Fruit fly (Drosophila melanogaster) whole organism, embryonic: ENCODE results near the gene Rab5.

Experiments used
- Atf-2 ChIP-seq: fragments of 200-800 bp; sonication (Bioruptor generic); optimal IDR thresholded peaks from 2 replicates; lab custom pipeline; 2016; ENCODE audit warnings: missing biosample characterization, missing genetic modification characterization
- CG10147 ChIP-seq: fragments of 200-800 bp; sonication (Bioruptor generic); optimal IDR thresholded peaks from 2 replicates; lab custom pipeline; 2019; ENCODE audit warnings: missing biosample characterization, mild to moderate bottlenecking, missing genetic modification characterization, moderate library complexity
- CG10274 ChIP-seq: fragments of 200-800 bp; sonication (Bioruptor generic); optimal IDR thresholded peaks from 3 replicates; lab custom pipeline; 2017; ENCODE audit warnings: missing biosample characterization, mild to moderate bottlenecking, missing genetic modification characterization
- CG10366 ChIP-seq: fragments of 200-800 bp; sonication (Bioruptor generic); IDR thresholded peaks from 2 replicates; pipeline ENCODE4 v1.3.6; 2022; ENCODE audit warnings: missing biosample characterization, missing genetic modification characterization
- CG11085 ChIP-seq: fragments of 200-800 bp; sonication (Bioruptor generic); IDR thresholded peaks from 2 replicates; pipeline ENCODE4 v1.3.6; 2022; ENCODE audit warnings: missing biosample characterization, missing genetic modification characterization
- CG11093 ChIP-seq: fragments of 200-800 bp; sonication (Bioruptor generic); IDR thresholded peaks from 3 replicates; pipeline ENCODE4 v1.3.6; 2022; ENCODE audit warnings: missing biosample characterization, missing genetic modification characterization
- CG12071 ChIP-seq: fragments of 200-800 bp; sonication (Bioruptor generic); optimal IDR thresholded peaks from 3 replicates; lab custom pipeline; 2018; ENCODE audit warnings: missing biosample characterization, mild to moderate bottlenecking, missing genetic modification characterization
- CG13775 ChIP-seq: fragments of 200-800 bp; sonication (Bioruptor generic); optimal IDR thresholded peaks from 3 replicates; lab custom pipeline; 2017; ENCODE audit warnings: missing biosample characterization, mild to moderate bottlenecking, missing genetic modification characterization
- CG14441 ChIP-seq: fragments of 200-800 bp; sonication (Bioruptor generic); IDR thresholded peaks from 2 replicates; pipeline ENCODE4 v1.3.6; 2022; ENCODE audit warnings: missing biosample characterization, missing genetic modification characterization
- CG1602 ChIP-seq: fragments of 200-800 bp; sonication (Bioruptor generic); optimal IDR thresholded peaks from 3 replicates; lab custom pipeline; 2016; ENCODE audit warnings: missing biosample characterization, missing genetic modification characterization
- CG1603 ChIP-seq: fragments of 200-800 bp; sonication (Bioruptor generic); optimal IDR thresholded peaks from 2 replicates; lab custom pipeline; 2019; ENCODE audit warnings: missing biosample characterization, mild to moderate bottlenecking, missing genetic modification characterization, moderate library complexity
- CG17385 ChIP-seq: fragments of 200-800 bp; sonication (Bioruptor generic); optimal IDR thresholded peaks from 3 replicates; lab custom pipeline; 2018; ENCODE audit warnings: missing biosample characterization, mild to moderate bottlenecking, missing genetic modification characterization
- CG1792 ChIP-seq: fragments of 200-800 bp; sonication (Bioruptor generic); optimal IDR thresholded peaks from 2 replicates; lab custom pipeline; 2016; ENCODE audit warnings: missing biosample characterization, missing genetic modification characterization
- CG18262 ChIP-seq: fragments of 200-800 bp; optimal IDR thresholded peaks from 3 replicates; lab custom pipeline; 2019; ENCODE audit warnings: missing biosample characterization, mild to moderate bottlenecking, missing genetic modification characterization, moderate library complexity
- CG18764 ChIP-seq: fragments of 200-800 bp; sonication (Bioruptor generic); optimal IDR thresholded peaks from 3 replicates; lab custom pipeline; 2016; ENCODE audit warnings: missing biosample characterization, missing genetic modification characterization
- CG2120 ChIP-seq: fragments of 200-800 bp; sonication (Bioruptor generic); optimal IDR thresholded peaks from 3 replicates; lab custom pipeline; 2016; ENCODE audit warnings: missing biosample characterization, missing genetic modification characterization
- CG2875 ChIP-seq: fragments of 200-800 bp; sonication (Bioruptor generic); optimal IDR thresholded peaks from 2 replicates; lab custom pipeline; 2017; ENCODE audit warnings: missing biosample characterization, mild to moderate bottlenecking, missing genetic modification characterization, missing genetic modification reagents
- CG3726 ChIP-seq: fragments of 200-800 bp; sonication (Bioruptor generic); IDR thresholded peaks from 3 replicates; pipeline ENCODE4, ENCODE4 v1.3.6; 2022; ENCODE audit warnings: missing biosample characterization, missing genetic modification characterization
- CG3838 ChIP-seq: fragments of 200-800 bp; sonication (Bioruptor generic); optimal IDR thresholded peaks from 3 replicates; lab custom pipeline; 2016; ENCODE audit warnings: missing biosample characterization, missing genetic modification characterization
- CG4282 ChIP-seq: fragments of 200-800 bp; sonication (Bioruptor generic); optimal IDR thresholded peaks from 2 replicates; lab custom pipeline; 2016; ENCODE audit warnings: missing biosample characterization, missing genetic modification characterization
- CG4707 ChIP-seq: fragments of 200-800 bp; sonication (Bioruptor generic); optimal IDR thresholded peaks from 2 replicates; lab custom pipeline; 2018; ENCODE audit warnings: missing biosample characterization, mild to moderate bottlenecking, missing genetic modification characterization, moderate library complexity
- CG6683 ChIP-seq: fragments of 200-800 bp; sonication (Bioruptor generic); optimal IDR thresholded peaks from 2 replicates; lab custom pipeline; 2017; ENCODE audit warnings: missing biosample characterization, mild to moderate bottlenecking, missing genetic modification characterization, missing genetic modification reagents
- CG8765 ChIP-seq: fragments of 200-800 bp; sonication (Bioruptor generic); IDR thresholded peaks from 2 replicates; pipeline ENCODE4 v1.3.6; 2022; ENCODE audit warnings: missing biosample characterization, missing genetic modification characterization
- Deaf1 ChIP-seq: fragments of 200-800 bp; optimal IDR thresholded peaks from 3 replicates; lab custom pipeline; 2019; ENCODE audit warnings: missing biosample characterization, mild to moderate bottlenecking, missing genetic modification characterization, moderate library complexity
- Doc2 ChIP-seq: fragments of 200-800 bp; sonication (Bioruptor generic); IDR thresholded peaks from 2 replicates; pipeline ENCODE4 v1.3.6; 2022; ENCODE audit warnings: missing biosample characterization, missing genetic modification characterization
- Doc3 ChIP-seq: fragments of 200-800 bp; sonication (Bioruptor generic); IDR thresholded peaks from 3 replicates; pipeline ENCODE4 v1.3.6; 2022; ENCODE audit warnings: missing biosample characterization, missing genetic modification characterization; ENCODE audit not compliant: partially characterized antibody
- Dp ChIP-seq: fragments of 200-800 bp; sonication (Bioruptor generic); optimal IDR thresholded peaks from 2 replicates; lab custom pipeline; 2018; ENCODE audit warnings: missing biosample characterization, mild to moderate bottlenecking, missing genetic modification characterization, moderate library complexity
- Ets97D ChIP-seq: fragments of 200-800 bp; sonication (Bioruptor generic); optimal IDR thresholded peaks from 3 replicates; lab custom pipeline; 2016; ENCODE audit warnings: missing biosample characterization, missing genetic modification characterization
- Hand ChIP-seq: fragments of 200-800 bp; sonication (Bioruptor generic); optimal IDR thresholded peaks from 2 replicates; lab custom pipeline; 2017; ENCODE audit warnings: mild to moderate bottlenecking, missing biosample characterization, missing genetic modification reagents, missing genetic modification characterization
- Hey ChIP-seq: fragments of 200-800 bp; sonication (Bioruptor generic); optimal IDR thresholded peaks from 3 replicates; lab custom pipeline; 2018; ENCODE audit warnings: missing biosample characterization, mild to moderate bottlenecking, missing genetic modification characterization
- Jarid2 ChIP-seq: fragments of 200-800 bp; sonication (Bioruptor generic); optimal IDR thresholded peaks from 3 replicates; lab custom pipeline; 2017; ENCODE audit warnings: mild to moderate bottlenecking, missing biosample characterization, missing genetic modification reagents, missing genetic modification characterization
- Med ChIP-seq: fragments of 200-800 bp; sonication (Bioruptor generic); peaks from one replicate; lab custom pipeline; 2016; ENCODE audit warnings: missing biosample characterization, missing genetic modification characterization, mild to moderate bottlenecking, inconsistent platforms, moderate library complexity
- Meics ChIP-seq: fragments of 200-800 bp; sonication (Bioruptor generic); optimal IDR thresholded peaks from 2 replicates; lab custom pipeline; 2017; ENCODE audit warnings: missing biosample characterization, mild to moderate bottlenecking, missing genetic modification characterization
- Oli ChIP-seq: fragments of 200-800 bp; sonication (Bioruptor generic); optimal IDR thresholded peaks from 2 replicates; lab custom pipeline; 2018; ENCODE audit warnings: missing biosample characterization, mild to moderate bottlenecking, missing genetic modification characterization, moderate library complexity
- Scr ChIP-seq: fragments of 200-800 bp; sonication (Bioruptor generic); IDR thresholded peaks from 2 replicates; pipeline ENCODE4 v1.3.6; 2022; ENCODE audit warnings: missing biosample characterization, missing genetic modification characterization; ENCODE audit not compliant: partially characterized antibody
- crol ChIP-seq: fragments of 200-800 bp; sonication (Bioruptor generic); IDR thresholded peaks from 2 replicates; pipeline ENCODE4 v1.3.6; 2022; ENCODE audit warnings: missing biosample characterization, missing genetic modification characterization
- cwo ChIP-seq: fragments of 200-800 bp; sonication (Bioruptor generic); optimal IDR thresholded peaks from 3 replicates; lab custom pipeline; 2017; ENCODE audit warnings: missing biosample characterization, missing genetic modification characterization, mild to moderate bottlenecking, moderate library complexity, missing genetic modification reagents
- dysf ChIP-seq: fragments of 200-800 bp; sonication (Bioruptor generic); IDR thresholded peaks from 3 replicates; pipeline ENCODE4 v1.3.6; 2022; ENCODE audit warnings: missing biosample characterization, missing genetic modification characterization
- eve ChIP-seq, 2 experiments: fragments of >200 bp; optimal IDR thresholded peaks; 2 replicates each; lab custom pipeline; 2017; ENCODE audit warnings: missing biosample characterization in 2 of 2, missing genetic modification characterization in 2 of 2
- eyg ChIP-seq: fragments of 200-800 bp; sonication (Bioruptor generic); optimal IDR thresholded peaks from 3 replicates; lab custom pipeline; 2016; ENCODE audit warnings: missing biosample characterization, missing genetic modification characterization
- ind ChIP-seq: fragments of 200-800 bp; sonication (Bioruptor generic); optimal IDR thresholded peaks from 3 replicates; lab custom pipeline; 2016; ENCODE audit warnings: missing biosample characterization, missing genetic modification characterization
- lbe ChIP-seq: fragments of 200-800 bp; sonication (Bioruptor generic); optimal IDR thresholded peaks from 2 replicates; lab custom pipeline; 2016; ENCODE audit warnings: missing biosample characterization, mild to moderate bottlenecking, missing genetic modification characterization
- lov ChIP-seq, 2 experiments: fragments of 200-800 bp in 1 of 2; fragments of >200 bp in 1 of 2; sonication (Bioruptor generic) in 1 of 2; IDR thresholded peaks in 1 of 2; optimal IDR thresholded peaks in 1 of 2; 2 replicates in 1 of 2; 3 replicates in 1 of 2; pipeline versions ENCODE4 v1.3.6 to Lab custom; 2017 to 2022; ENCODE audit warnings: missing biosample characterization in 1 of 2, missing genetic modification characterization in 1 of 2
- p53 ChIP-seq: fragments of 200-800 bp; sonication (Bioruptor generic); optimal IDR thresholded peaks from 2 replicates; lab custom pipeline; 2016; ENCODE audit warnings: missing biosample characterization, missing genetic modification characterization
- pnt ChIP-seq: fragments of 200-800 bp; sonication (Bioruptor generic); optimal IDR thresholded peaks from 3 replicates; lab custom pipeline; 2016; ENCODE audit warnings: missing biosample characterization, missing genetic modification characterization
- prd ChIP-seq, 3 experiments: fragments of >200 bp in 2 of 3; fragments of 200-800 bp in 1 of 3; sonication (Bioruptor generic) in 1 of 3; optimal IDR thresholded peaks in 2 of 3; IDR thresholded peaks in 1 of 3; 2 replicates in 2 of 3; 3 replicates in 1 of 3; pipeline versions ENCODE4 v1.3.6 to Lab custom; 2017 to 2022; ENCODE audit warnings: missing biosample characterization in 1 of 3, missing genetic modification characterization in 1 of 3
- sisA ChIP-seq: fragments of 200-800 bp; sonication (Bioruptor generic); IDR thresholded peaks from 2 replicates; pipeline ENCODE4 v1.3.6; 2022; ENCODE audit warnings: missing biosample characterization, missing genetic modification characterization
- ssp ChIP-seq: fragments of 200-800 bp; sonication (Bioruptor generic); IDR thresholded peaks from 2 replicates; pipeline ENCODE4 v1.3.6; 2022; ENCODE audit warnings: missing biosample characterization, missing genetic modification characterization

The Rab5 gene

DNA sequence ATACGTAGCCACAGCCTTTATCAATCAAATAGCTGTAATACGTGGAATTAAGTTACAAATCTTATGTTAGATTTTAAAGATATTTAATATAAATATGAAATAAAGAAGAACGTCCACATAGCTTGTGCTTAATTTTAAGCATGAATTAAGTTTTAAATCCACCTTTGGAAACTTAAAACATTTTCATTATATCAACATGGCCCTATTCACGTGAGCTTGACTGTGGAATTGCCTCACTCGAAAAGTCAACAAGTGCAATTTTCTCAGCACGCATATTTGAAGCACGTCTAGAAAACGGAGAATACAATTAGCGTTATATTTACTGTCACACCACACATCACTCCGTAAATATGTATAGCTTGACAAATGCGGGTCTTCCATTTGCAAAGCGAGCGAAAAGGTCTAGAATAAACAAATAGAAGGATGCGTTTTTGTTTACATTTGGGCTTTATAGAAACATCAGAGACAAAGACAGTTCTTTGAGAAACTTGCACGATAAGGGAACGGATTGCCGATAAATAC, 1.4 kb downstream of the Rab5 start (continued):
- TF ChIP-seq prd (optimal IDR thresholded peaks at IDR 0.05; lab: Kevin White, UChicago) (no peak), prd (GFP tag; IDR thresholded peaks at IDR 0.05; lab: Robert Waterston, UW) (peak; percentile 86), Doc3 (no peak), ssp (GFP tag; lab: Robert Waterston, UW) (peak; percentile 17; the same call in 1 of the 2 replicates), CG2120 (GFP tag; lab: Kevin White, UChicago) (peak; percentile 58), Ets97D (GFP tag; lab: Kevin White, UChicago) (peak; percentile 48), CG3726 (peak; percentile 83; the same call in 2 of the 3 replicates), CG18262 (peak; percentile 93), CG6683 (GFP tag; lab: Kevin White, UChicago) (peak; percentile 80), p53 (GFP tag; lab: Kevin White, UChicago) (no peak), dysf (peak; percentile 85), Meics (GFP tag; lab: Kevin White, UChicago) (peak; percentile 91), Med (GFP tag; lab: Kevin White, UChicago) (peak; percentile 93), Hand (peak; percentile 79), Jarid2 (GFP tag; lab: Kevin White, UChicago) (peak; percentile 66), Atf-2 (GFP tag; lab: Kevin White, UChicago) (peak; percentile 66), CG13775 (GFP tag; lab: Kevin White, UChicago) (peak; percentile 85), Dp (GFP tag; lab: Kevin White, UChicago) (no peak), CG1603 (tag; lab: Kevin White, UChicago) (peak; percentile 70), lbe (peak; percentile 95), CG12071 (GFP tag; lab: Kevin White, UChicago) (peak; percentile 84), CG4282 (no peak), ind (peak; percentile 86), CG18764 (GFP tag; lab: Kevin White, UChicago) (peak; percentile 82), CG11085 (GFP tag; lab: Robert Waterston, UW) (peak; percentile 50; the same call in 1 of the 2 replicates), CG2875 (GFP tag; lab: Kevin White, UChicago) (peak; percentile 88), eve (GFP tag; optimal IDR thresholded peaks at IDR 0.05; lab: Kevin White, UChicago) (no peak), CG11093 (peak; percentile 72), CG1792 (GFP tag; lab: Kevin White, UChicago) (peak; percentile 25), CG8765 (GFP tag; lab: Robert Waterston, UW) (peak; percentile 13; the same call in 1 of the 2 replicates), CG14441 (peak; percentile 82), Oli (tag; lab: Kevin White, UChicago) (peak; percentile 91), CG10274 (GFP tag; lab: Kevin White, UChicago) (peak; percentile 62), CG10366 (peak; percentile 83), eyg (GFP tag; lab: Kevin White, UChicago) (peak; percentile 33), CG4707 (GFP tag; lab: Kevin White, UChicago) (peak; percentile 83), Scr (GFP tag; lab: Robert Waterston, UW) (no peak), CG10147 (peak; percentile 89), Deaf1 (tag; lab: Kevin White, UChicago) (peak; percentile 70), pnt (peak; percentile 56), cwo (GFP tag; lab: Kevin White, UChicago) (peak; percentile 81), Doc2 (GFP tag; lab: Robert Waterston, UW) (no peak), Hey (peak; percentile 41), crol (GFP tag; lab: Robert Waterston, UW) (0 out of 2 replicates have a peak, but pooled peaks have one; percentile 24), CG3838 (GFP tag; lab: Kevin White, UChicago) (peak; percentile 58), CG17385 (GFP tag; lab: Kevin White, UChicago) (peak; percentile 87), lov (optimal IDR thresholded peaks at IDR 0.05; lab: Kevin White, UChicago) (no peak), lov (GFP tag; IDR thresholded peaks at IDR 0.05; lab: Robert Waterston, UW) (peak; percentile 75; the same call in 1 of the 3 replicates), sisA (GFP tag; lab: Robert Waterston, UW) (peak; percentile 80), CG1602 (GFP tag; lab: Kevin White, UChicago) (peak; percentile 78)
